Worm (Caenorhabditis elegans) whole organism, late embryonic: ENCODE results near the gene pcn-1.

Source experiments
- ceh-31 ChIP-seq: sonication (generic microtip); optimal IDR thresholded peaks from 2 replicates; lab custom pipeline; 2016; ENCODE audit warnings: missing genetic modification characterization, missing compliant biosample characterization
- elt-2 ChIP-seq: sonication (generic microtip); optimal IDR thresholded peaks from 2 replicates; lab custom pipeline; 2016; ENCODE audit warnings: missing genetic modification reagents, missing genetic modification characterization, missing compliant biosample characterization
- eyg-1 ChIP-seq: sonication (generic microtip); optimal IDR thresholded peaks from 2 replicates; lab custom pipeline; 2016; ENCODE audit warnings: missing genotype, missing genetic modification characterization, missing compliant biosample characterization
- hlh-13 ChIP-seq: fragments of 200-800 bp; sonication (Bioruptor generic); optimal IDR thresholded peaks from 2 replicates; lab custom pipeline; 2018; ENCODE audit warnings: mild to moderate bottlenecking, missing genetic modification characterization, missing compliant biosample characterization
- pros-1 ChIP-seq: fragments of 150-350 bp; optimal IDR thresholded peaks from 2 replicates; lab custom pipeline; 2014; ENCODE audit warnings: missing biosample characterization, missing genetic modification reagents, missing genetic modification characterization
- ref-2 ChIP-seq: sonication (generic microtip); optimal IDR thresholded peaks from 2 replicates; lab custom pipeline; 2016; ENCODE audit warnings: missing genetic modification characterization, missing compliant biosample characterization
- sox-2 ChIP-seq: fragments of 200-800 bp; sonication (Bioruptor generic); IDR thresholded peaks from 2 replicates; pipeline ENCODE4 v1.3.6; 2022; ENCODE audit warnings: missing genetic modification reagents, missing genetic modification characterization, missing compliant biosample characterization
- sox-4 ChIP-seq: sonication (generic microtip); optimal IDR thresholded peaks from 2 replicates; lab custom pipeline; 2017; ENCODE audit warnings: mild to moderate bottlenecking, missing genetic modification characterization, inconsistent platforms, missing compliant biosample characterization
- ttx-3 ChIP-seq: sonication (generic microtip); optimal IDR thresholded peaks from 2 replicates; lab custom pipeline; 2016; ENCODE audit warnings: missing genetic modification reagents, missing genetic modification characterization, missing compliant biosample characterization
- unc-55 ChIP-seq: sonication (generic microtip); optimal IDR thresholded peaks from 2 replicates; lab custom pipeline; 2017; ENCODE audit warnings: missing biosample characterization, missing genetic modification reagents, missing genetic modification characterization
- unc-86 ChIP-seq: sonication (generic microtip); optimal IDR thresholded peaks from 2 replicates; lab custom pipeline; 2016; ENCODE audit warnings: missing genetic modification characterization, missing compliant biosample characterization

DNA sequence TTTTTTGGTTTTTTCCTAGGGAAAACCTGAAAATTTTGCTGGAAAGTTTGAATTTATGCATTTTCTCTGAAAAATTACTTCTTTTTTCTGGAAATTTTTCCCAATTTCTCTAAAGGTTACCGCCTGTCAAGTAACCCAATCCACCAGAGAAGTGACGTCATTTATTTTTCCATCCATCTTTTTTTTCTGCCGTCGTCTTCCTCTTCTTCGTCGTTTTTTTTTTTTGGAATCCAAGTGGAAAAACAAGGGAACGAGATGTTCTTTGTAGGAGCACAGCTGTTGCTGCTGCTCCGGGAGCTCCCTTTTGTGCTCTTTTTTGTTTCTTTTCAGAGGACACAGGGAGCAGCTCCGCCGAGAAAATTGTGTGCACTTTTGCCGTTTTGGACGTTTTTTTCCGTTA lies 45.1 kb upstream of the pcn-1 start:
- TF ChIP-seq unc-55 (GFP tag; lab: Kevin White, UChicago) = no peak
- TF ChIP-seq sox-4 (tag; lab: Kevin White, UChicago) = no peak
- no peak for TF ChIP-seq ttx-3
- no peak for TF ChIP-seq pros-1 (tag; lab: Kevin White, UChicago)
- no peak for TF ChIP-seq unc-86
- no peak for TF ChIP-seq hlh-13 (GFP tag; lab: Kevin White, UChicago)
- TF ChIP-seq ref-2 (tag; lab: Kevin White, UChicago) = no peak
- no peak for TF ChIP-seq eyg-1 (tag; lab: Kevin White, UChicago)
- TF ChIP-seq ceh-31 (tag; lab: Kevin White, UChicago) = no peak
- no peak for TF ChIP-seq sox-2
- no peak for TF ChIP-seq elt-2 (tag; lab: Kevin White, UChicago)
